Worm (Caenorhabditis elegans): Measurements from ENCODE around the gene trip-4.

The trip-4 gene

ce11 chrII:15076778-15077435 is 37.7 kb downstream of the trip-4 start, which contains the start of gene Y53F4B.19:
Gene Y53F4B.19, plus strand, starts transcription at chrII:15076934.
- TF ChIP-seq T22C8.4 (GFP tag; IDR thresholded peaks at IDR 0.05) (no peak), flt-1 (GFP tag; IDR thresholded peaks at IDR 0.05) (no peak), med-1 (GFP tag; optimal IDR thresholded peaks at IDR 0.05; ENCODE audit: insufficient read depth) (no peak), ztf-29 (GFP tag; IDR thresholded peaks at IDR 0.05) (no peak), klf-2 (GFP tag; conservative IDR thresholded peaks at IDR 0.05) (no peak), ztf-23 (GFP tag; IDR thresholded peaks at IDR 0.05) (no peak), cog-1 (tag; optimal IDR thresholded peaks at IDR 0.05) (no peak), tab-1 (GFP tag; IDR thresholded peaks at IDR 0.05) (no peak), ref-1 (GFP tag; conservative IDR thresholded peaks at IDR 0.05) (no peak)

DNA sequence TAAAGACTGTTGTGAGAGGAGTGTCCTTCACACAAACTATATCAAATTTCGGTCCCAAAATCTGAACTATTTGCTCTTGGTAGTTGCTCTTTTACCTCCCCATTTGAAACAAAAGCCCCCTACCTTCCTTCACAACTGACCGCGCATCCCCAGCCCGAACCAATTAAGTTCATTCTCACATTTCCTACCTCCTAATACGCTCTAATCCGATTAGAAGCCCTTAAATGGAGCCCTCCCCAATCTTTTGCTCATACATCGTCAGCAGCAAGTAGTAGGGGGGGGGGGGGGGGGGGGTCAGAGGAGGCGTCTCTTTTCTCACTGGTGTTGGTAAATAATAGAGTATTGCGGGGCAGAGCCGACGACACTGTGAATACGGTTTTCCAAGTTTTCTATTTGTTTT is 41.3 kb downstream of the trip-4 start:
- TF ChIP-seq T22C8.4 (GFP tag; IDR thresholded peaks at IDR 0.05) (no peak), flt-1 (GFP tag; IDR thresholded peaks at IDR 0.05) (no peak)

DNA sequence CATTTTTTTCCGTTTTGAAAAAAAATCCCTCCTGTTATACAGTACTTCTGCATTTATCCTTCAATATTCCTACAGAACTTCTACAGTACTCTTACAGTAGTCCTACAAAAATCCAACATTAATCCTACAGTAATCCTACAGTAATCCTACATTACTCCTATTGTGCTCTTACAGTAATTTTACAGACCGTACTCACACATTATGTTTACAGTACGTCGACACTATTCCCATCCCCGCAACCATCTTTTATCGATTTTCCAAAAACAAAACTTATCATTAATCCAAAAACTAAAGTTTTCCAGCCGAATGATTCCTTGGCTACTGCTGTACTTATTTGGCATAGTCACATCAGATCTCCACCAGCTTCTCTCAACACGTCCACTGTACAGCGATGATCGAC is 45.0 kb downstream of the trip-4 start, which contains the start of gene Y53F4B.20:
Y53F4B.20 (plus strand) TSS at position 301 of the 400 bp plus-strand sequence.
- TF ChIP-seq med-1 (GFP tag; optimal IDR thresholded peaks at IDR 0.05; ENCODE audit: insufficient read depth) (no peak), T22C8.4 (GFP tag; IDR thresholded peaks at IDR 0.05) (no peak), tab-1 (GFP tag; IDR thresholded peaks at IDR 0.05) (no peak), ref-1 (GFP tag; conservative IDR thresholded peaks at IDR 0.05) (no peak), ztf-29 (GFP tag; IDR thresholded peaks at IDR 0.05) (no peak), cog-1 (tag; optimal IDR thresholded peaks at IDR 0.05) (no peak), ztf-23 (GFP tag; IDR thresholded peaks at IDR 0.05) (no peak), flt-1 (GFP tag; IDR thresholded peaks at IDR 0.05) (no peak), klf-2 (GFP tag; conservative IDR thresholded peaks at IDR 0.05) (no peak)

DNA sequence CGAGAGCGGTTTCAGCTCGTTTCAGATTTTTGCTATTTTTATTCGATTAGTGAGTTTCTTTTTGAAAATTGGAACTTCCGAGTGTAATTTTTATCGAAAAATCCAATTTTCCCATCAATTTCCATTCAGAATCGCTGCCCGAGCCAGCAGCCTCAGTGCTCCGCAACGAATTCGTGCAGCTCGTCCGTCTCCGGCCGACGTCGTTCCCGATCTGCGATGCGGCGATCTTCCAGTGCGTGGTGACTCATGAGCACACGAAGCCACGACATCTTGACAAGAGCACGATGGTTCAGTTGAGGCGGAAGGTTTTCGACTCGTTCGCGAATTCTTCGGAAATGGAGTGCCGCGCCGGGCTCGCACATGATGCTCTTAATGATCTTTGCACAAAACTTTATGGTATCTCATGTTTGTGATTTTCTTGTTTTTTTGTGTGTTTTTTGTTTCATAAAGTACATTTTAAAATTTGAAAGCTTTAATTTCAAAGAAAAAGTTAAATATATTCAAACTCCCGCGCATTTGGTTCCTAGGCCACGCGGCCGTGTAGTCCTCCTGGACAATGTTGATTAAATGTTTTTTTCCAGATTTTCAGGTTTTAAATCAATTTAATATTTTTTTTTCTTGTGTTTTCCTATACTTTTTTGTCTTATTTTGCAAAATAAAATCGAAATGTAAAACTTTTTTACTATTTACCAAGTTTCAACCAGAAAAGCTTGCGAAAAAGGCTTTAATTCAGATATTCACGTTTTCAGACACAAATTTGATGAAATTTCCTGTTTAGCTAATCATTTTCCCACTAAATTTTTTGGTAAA is 50.1 kb downstream of the trip-4 start:
- TF ChIP-seq flt-1 (GFP tag; IDR thresholded peaks at IDR 0.05) (0 out of 2 replicates have a peak, but pooled peaks have one; percentile 48), ztf-23 (GFP tag; IDR thresholded peaks at IDR 0.05) (peak; percentile 66; the same call in 1 of the 2 replicates), med-1 (GFP tag; optimal IDR thresholded peaks at IDR 0.05; ENCODE audit: insufficient read depth) (no peak)

- no peak for TF ChIP-seq ztf-29 (GFP tag; IDR thresholded peaks at IDR 0.05)
These were observed 50.7 kb downstream of the trip-4 start, which contains the start of gene Y53F4B.21 for ce11 chrII:15089896-15090230. Gene Y53F4B.21, plus strand, starts transcription at chrII:15090180.

DNA sequence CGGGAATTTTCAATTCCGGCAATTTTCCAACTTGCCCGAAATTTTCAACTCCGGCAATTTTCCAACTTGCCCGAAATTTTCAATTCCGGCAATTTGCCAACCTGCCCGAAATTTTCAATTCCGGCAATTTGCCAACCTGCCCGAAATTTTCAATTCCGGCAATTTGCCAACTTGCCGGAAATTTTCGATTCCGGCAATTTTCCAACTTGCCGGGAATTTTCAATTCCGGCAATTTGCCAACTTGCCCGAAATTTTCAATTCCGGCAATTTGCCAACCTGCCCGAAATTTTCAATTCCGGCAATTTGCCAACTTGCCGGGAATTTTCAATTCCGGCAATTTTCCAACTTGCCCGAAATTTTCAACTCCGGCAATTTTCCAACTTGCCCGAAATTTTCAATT is 57.1 kb downstream of the trip-4 start:
- TF ChIP-seq klf-2 (GFP tag; conservative IDR thresholded peaks at IDR 0.05), result 0 out of 2 replicates have a peak, but pooled peaks have one; percentile 38

All from whole organism, midembryonic.